Fruit fly (Drosophila melanogaster): ENCODE results near the gene Klc.

Gene Klc

dm6 chr3L:12794532-12794931 lies 44.7 kb upstream of the Klc start (continued):
- TF ChIP-seq CG2889 (GFP tag; IDR thresholded peaks at IDR 0.05) (no peak), MBD-R2 (GFP tag; IDR thresholded peaks at IDR 0.05) (peak; percentile 71), gcm2 (GFP tag; optimal IDR thresholded peaks at IDR 0.05) (no peak), CG16813 (GFP tag; IDR thresholded peaks at IDR 0.05; ENCODE audit: partially characterized antibody) (peak; percentile 74; the same call in 2 of the 3 replicates), fd3F (GFP tag; optimal IDR thresholded peaks at IDR 0.05) (no peak), unc-4 (GFP tag; IDR thresholded peaks at IDR 0.05; ENCODE audit: partially characterized antibody) (peak; percentile 89), nerfin-1 (tag; optimal IDR thresholded peaks at IDR 0.05) (no peak), Sry-β (GFP tag; optimal IDR thresholded peaks at IDR 0.05) (no peak), Sry-δ (GFP tag; optimal IDR thresholded peaks at IDR 0.05) (peak; percentile 91), CG15514 (GFP tag; optimal IDR thresholded peaks at IDR 0.05) (peak; percentile 73), btn (GFP tag; optimal IDR thresholded peaks at IDR 0.05) (no peak), CG14710 (tag; optimal IDR thresholded peaks at IDR 0.05) (peak; percentile 2), CG1603 (tag; optimal IDR thresholded peaks at IDR 0.05) (peak; percentile 51), Camta (GFP tag; optimal IDR thresholded peaks at IDR 0.05) (no peak), amos (GFP tag; IDR thresholded peaks at IDR 0.05; ENCODE audit: partially characterized antibody) (peak; percentile 87; the same call in 1 of the 2 replicates), CG13296 (GFP tag; optimal IDR thresholded peaks at IDR 0.05) (no peak), sim (GFP tag; IDR thresholded peaks at IDR 0.05) (no peak), dysf (GFP tag; IDR thresholded peaks at IDR 0.05) (no peak), ftz-f1 (GFP tag; optimal IDR thresholded peaks at IDR 0.05) (no peak), Max (GFP tag; optimal IDR thresholded peaks at IDR 0.05) (no peak), ci (GFP tag; IDR thresholded peaks at IDR 0.05) (0 out of 3 replicates have a peak, but pooled peaks have one; percentile 23), CG12071 (GFP tag; optimal IDR thresholded peaks at IDR 0.05) (no peak), Opbp (GFP tag; IDR thresholded peaks at IDR 0.05; ENCODE audit: partially characterized antibody) (peak; percentile 85; the same call in 2 of the 3 replicates), CG14860 (GFP tag; IDR thresholded peaks at IDR 0.05; ENCODE audit: partially characterized antibody) (peak; percentile 76), CG17359 (tag; optimal IDR thresholded peaks at IDR 0.05) (peak; percentile 6), gfzf (GFP tag; optimal IDR thresholded peaks at IDR 0.05) (no peak), chm (GFP tag; IDR thresholded peaks at IDR 0.05) (no peak; the same call in 1 of the 2 replicates), gro (GFP tag; optimal IDR thresholded peaks at IDR 0.05) (no peak), pzg (GFP tag; optimal IDR thresholded peaks at IDR 0.05) (peak; percentile 88), Dp (GFP tag; optimal IDR thresholded peaks at IDR 0.05) (peak; percentile 90), CG10543 (GFP tag; optimal IDR thresholded peaks at IDR 0.05) (no peak), vnd (GFP tag; IDR thresholded peaks at IDR 0.05; ENCODE audit: partially characterized antibody) (peak; percentile 72; the same call in 2 of the 3 replicates), Med (GFP tag) (peak; percentile 82), NC2α (GFP tag; optimal IDR thresholded peaks at IDR 0.05) (no peak), sug (tag; optimal IDR thresholded peaks at IDR 0.05) (peak; percentile 24), CG7963 (GFP tag; IDR thresholded peaks at IDR 0.05; ENCODE audit: partially characterized antibody) (peak; percentile 79; the same call in 2 of the 3 replicates), CG32767 (GFP tag; IDR thresholded peaks at IDR 0.05) (0 out of 2 replicates have a peak, but pooled peaks have one; percentile 19), exex (tag; optimal IDR thresholded peaks at IDR 0.05) (peak; percentile 11), sna (GFP tag; IDR thresholded peaks at IDR 0.05; ENCODE audit: partially characterized antibody) (peak; percentile 87), Lhr (GFP tag; optimal IDR thresholded peaks at IDR 0.05) (peak; percentile 39), lov (optimal IDR thresholded peaks at IDR 0.05) (no peak), lov (GFP tag; IDR thresholded peaks at IDR 0.05) (no peak), CG9609 (GFP tag; optimal IDR thresholded peaks at IDR 0.05) (no peak), Bdp1 (GFP tag; optimal IDR thresholded peaks at IDR 0.05) (no peak), ewg (GFP tag; optimal IDR thresholded peaks at IDR 0.05) (peak; percentile 57), CG34376 (GFP tag; optimal IDR thresholded peaks at IDR 0.05) (peak; percentile 19), CG13287 (GFP tag; IDR thresholded peaks at IDR 0.05; ENCODE audit: partially characterized antibody) (peak; percentile 94), danr (GFP tag; IDR thresholded peaks at IDR 0.05) (no peak), CG34224 (GFP tag; IDR thresholded peaks at IDR 0.05; ENCODE audit: partially characterized antibody) (peak; percentile 91)
